Worm (Caenorhabditis elegans) whole organism, early embryonic: ENCODE results near the gene srg-22.
A peak's percentile ranks its signal among the peaks of the same experiment; 100 is the strongest.

Experiments
- B0310.2 ChIP-seq: sonication (generic microtip); optimal IDR thresholded peaks from 2 replicates; lab custom pipeline; 2016; ENCODE audit warnings: mild to moderate bottlenecking, missing genetic modification characterization, missing compliant biosample characterization
- F13C5.2 ChIP-seq: sonication (generic microtip); optimal IDR thresholded peaks from 2 replicates; lab custom pipeline; 2017; ENCODE audit warnings: mild to moderate bottlenecking, missing genetic modification characterization, inconsistent platforms, missing compliant biosample characterization
- aly-1 ChIP-seq: sonication (generic microtip); optimal IDR thresholded peaks from 2 replicates; lab custom pipeline; 2016; ENCODE audit warnings: missing genetic modification characterization, missing compliant biosample characterization
- ama-1 ChIP-seq: fragments of 150-350 bp; optimal IDR thresholded peaks from 2 replicates; lab custom pipeline; 2014
- ceh-13 ChIP-seq: fragments of 200-800 bp; sonication (Bioruptor generic); optimal IDR thresholded peaks from 2 replicates; lab custom pipeline; 2018; ENCODE audit warnings: mild to moderate bottlenecking, missing genetic modification characterization, missing compliant biosample characterization
- ceh-36 ChIP-seq: sonication (generic microtip); optimal IDR thresholded peaks from 2 replicates; lab custom pipeline; 2016; ENCODE audit warnings: missing genetic modification characterization, inconsistent platforms, missing compliant biosample characterization
- ets-7 ChIP-seq: sonication (generic microtip); optimal IDR thresholded peaks from 2 replicates; lab custom pipeline; 2016; ENCODE audit warnings: missing genotype, missing genetic modification characterization, missing compliant biosample characterization
- flt-1 ChIP-seq: fragments of 200-800 bp; sonication (Bioruptor generic); IDR thresholded peaks from 2 replicates; pipeline ENCODE4 v1.3.6; 2022; ENCODE audit warnings: missing genetic modification characterization, missing compliant biosample characterization
- hmbx-1 ChIP-seq: sonication (generic microtip); optimal IDR thresholded peaks from 2 replicates; lab custom pipeline; 2016; ENCODE audit warnings: mild to moderate bottlenecking, missing genetic modification characterization, missing compliant biosample characterization
- hmg-4 ChIP-seq: fragments of 200-800 bp; sonication (Bioruptor generic); optimal IDR thresholded peaks from 2 replicates; lab custom pipeline; 2018; ENCODE audit warnings: mild to moderate bottlenecking, missing genetic modification characterization, missing compliant biosample characterization
- hnd-1 ChIP-seq: sonication (generic microtip); optimal IDR thresholded peaks from 2 replicates; lab custom pipeline; 2016; ENCODE audit warnings: missing genetic modification characterization, missing compliant biosample characterization
- pes-1 ChIP-seq: fragments of 200-800 bp; sonication (Bioruptor generic); IDR thresholded peaks from 2 replicates; pipeline ENCODE4 v1.3.6; 2022; ENCODE audit warnings: missing genetic modification reagents, missing genetic modification characterization, missing compliant biosample characterization
- scrt-1 ChIP-seq: fragments of 200-800 bp; sonication (Bioruptor generic); IDR thresholded peaks from 2 replicates; pipeline ENCODE4 v1.3.6; 2022; ENCODE audit warnings: missing genetic modification characterization, missing compliant biosample characterization
- sea-1 ChIP-seq: fragments of 200-800 bp; sonication (Bioruptor generic); conservative IDR thresholded peaks from 2 replicates; pipeline ENCODE4 v1.3.6; 2022; ENCODE audit warnings: missing genetic modification characterization, missing compliant biosample characterization
- tbx-11 ChIP-seq: fragments of 200-800 bp; sonication (Bioruptor generic); IDR thresholded peaks from 2 replicates; pipeline ENCODE4 v1.3.6; 2022; ENCODE audit warnings: missing genetic modification characterization, missing compliant biosample characterization
- tbx-37 ChIP-seq: fragments of 200-800 bp; sonication (Bioruptor generic); conservative IDR thresholded peaks from 2 replicates; pipeline ENCODE4 v1.3.6; 2022; ENCODE audit warnings: missing genetic modification reagents, missing genetic modification characterization, missing compliant biosample characterization
- tra-4 ChIP-seq: sonication (generic microtip); optimal IDR thresholded peaks from 2 replicates; lab custom pipeline; 2017; ENCODE audit warnings: missing genetic modification characterization, missing compliant biosample characterization

The srg-22 gene

ce11 chrII:3051332-3051731 is 41.9 kb downstream of the srg-22 start:
- TF ChIP-seq aly-1 (tag; lab: Kevin White, UChicago), result no peak
- no peak for TF ChIP-seq scrt-1 (GFP tag; lab: Robert Waterston, UW)
- no peak for TF ChIP-seq flt-1 (GFP tag; lab: Robert Waterston, UW)
- no peak for TF ChIP-seq hmg-4 (GFP tag; lab: Kevin White, UChicago)
- no peak for TF ChIP-seq sea-1 (GFP tag; lab: Robert Waterston, UW)
- TF ChIP-seq ets-7 (tag; lab: Kevin White, UChicago), result no peak
- TF ChIP-seq tbx-37 (GFP tag; lab: Robert Waterston, UW), result no peak
- TF ChIP-seq tra-4 (tag; lab: Kevin White, UChicago), result no peak
- TF ChIP-seq ceh-13 (GFP tag; lab: Kevin White, UChicago), result no peak
- TF ChIP-seq B0310.2 (tag; lab: Kevin White, UChicago), result no peak
- TF ChIP-seq hmbx-1 (tag; lab: Kevin White, UChicago), result no peak
- no peak for TF ChIP-seq ama-1 (lab: Kevin White, UChicago)
- no peak for TF ChIP-seq tbx-11 (GFP tag; lab: Robert Waterston, UW)
- TF ChIP-seq ceh-36 (tag; lab: Kevin White, UChicago), result no peak
- no peak for TF ChIP-seq pes-1 (GFP tag; lab: Robert Waterston, UW)
- no peak for TF ChIP-seq hnd-1 (tag; lab: Kevin White, UChicago)
- TF ChIP-seq F13C5.2 (tag; lab: Kevin White, UChicago), result no peak

DNA sequence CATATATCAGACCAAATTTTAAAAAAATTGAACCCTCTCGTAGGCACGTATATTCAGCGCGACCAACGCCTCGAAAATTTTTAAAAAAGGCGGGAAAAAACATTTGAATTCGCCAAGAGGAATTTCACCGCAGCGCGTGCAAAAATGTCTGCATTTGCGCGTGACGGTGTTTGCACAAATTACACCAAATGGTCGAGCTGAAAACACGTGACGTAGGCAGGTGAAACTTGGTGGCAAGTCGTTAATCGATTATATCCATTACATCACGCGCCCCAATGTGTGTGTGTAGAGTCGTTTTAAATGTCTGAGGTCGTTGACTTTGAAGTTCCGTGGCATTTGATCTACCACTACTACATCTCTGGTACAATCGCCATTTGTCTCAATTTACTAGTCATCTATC is 42.5 kb downstream of the srg-22 start, which contains the start of gene sri-31:
TSS of gene sri-31 (plus strand) at position 301 of the 400 bp plus-strand sequence.
- TF ChIP-seq tra-4 (tag; lab: Kevin White, UChicago), result no peak
- no peak for TF ChIP-seq ceh-13 (GFP tag; lab: Kevin White, UChicago)
- no peak for TF ChIP-seq hmg-4 (GFP tag; lab: Kevin White, UChicago)
- no peak for TF ChIP-seq hmbx-1 (tag; lab: Kevin White, UChicago)
- TF ChIP-seq hnd-1 (tag; lab: Kevin White, UChicago), result no peak
- TF ChIP-seq tbx-11 (GFP tag; lab: Robert Waterston, UW), result no peak
- no peak for TF ChIP-seq scrt-1 (GFP tag; lab: Robert Waterston, UW)
- no peak for TF ChIP-seq aly-1 (tag; lab: Kevin White, UChicago)
- no peak for TF ChIP-seq ama-1 (lab: Kevin White, UChicago)
- TF ChIP-seq F13C5.2 (tag; lab: Kevin White, UChicago), result no peak
- no peak for TF ChIP-seq sea-1 (GFP tag; lab: Robert Waterston, UW)
- no peak for TF ChIP-seq ets-7 (tag; lab: Kevin White, UChicago)
- no peak for TF ChIP-seq ceh-36 (tag; lab: Kevin White, UChicago)
- no peak for TF ChIP-seq tbx-37 (GFP tag; lab: Robert Waterston, UW)
- no peak for TF ChIP-seq flt-1 (GFP tag; lab: Robert Waterston, UW)
- TF ChIP-seq B0310.2 (tag; lab: Kevin White, UChicago), result no peak

ce11 chrII:3048989-3049388 is 44.3 kb downstream of the srg-22 start:
- peak; percentile 87 for TF ChIP-seq ceh-36 (tag; lab: Kevin White, UChicago)
- TF ChIP-seq aly-1 (tag; lab: Kevin White, UChicago), result no peak

DNA sequence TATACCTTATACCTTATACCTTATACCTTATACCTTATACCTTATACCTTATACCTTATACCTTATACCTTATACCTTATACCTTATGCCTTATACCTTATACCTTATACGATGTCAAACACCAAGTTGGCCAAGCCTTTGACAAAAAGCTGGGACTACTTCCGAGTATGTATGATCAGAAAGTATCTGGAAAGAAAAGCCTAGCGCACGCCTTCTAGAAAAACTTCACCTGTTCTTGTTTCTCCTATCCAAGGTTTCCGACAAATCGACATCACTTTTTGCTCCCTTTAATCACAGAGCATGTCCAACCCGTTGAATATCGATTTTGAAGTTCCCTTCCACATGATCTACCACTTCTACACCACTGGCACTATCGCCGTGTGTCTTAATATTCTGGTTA is 44.9 kb downstream of the srg-22 start, which contains the start of gene sri-28:
TSS of gene sri-28 (plus strand) at position 301 of the 400 bp plus-strand sequence.
- no peak for TF ChIP-seq hmg-4 (GFP tag; lab: Kevin White, UChicago)
- no peak for TF ChIP-seq pes-1 (GFP tag; lab: Robert Waterston, UW)
- TF ChIP-seq tbx-11 (GFP tag; lab: Robert Waterston, UW), result no peak
- no peak for TF ChIP-seq F13C5.2 (tag; lab: Kevin White, UChicago)
- no peak for TF ChIP-seq tbx-37 (GFP tag; lab: Robert Waterston, UW)
- no peak for TF ChIP-seq hnd-1 (tag; lab: Kevin White, UChicago)
- no peak for TF ChIP-seq ama-1 (lab: Kevin White, UChicago)
- TF ChIP-seq aly-1 (tag; lab: Kevin White, UChicago), result no peak
- TF ChIP-seq tra-4 (tag; lab: Kevin White, UChicago), result no peak
- no peak for TF ChIP-seq B0310.2 (tag; lab: Kevin White, UChicago)
- no peak for TF ChIP-seq ceh-13 (GFP tag; lab: Kevin White, UChicago)
- TF ChIP-seq hmbx-1 (tag; lab: Kevin White, UChicago), result no peak

DNA sequence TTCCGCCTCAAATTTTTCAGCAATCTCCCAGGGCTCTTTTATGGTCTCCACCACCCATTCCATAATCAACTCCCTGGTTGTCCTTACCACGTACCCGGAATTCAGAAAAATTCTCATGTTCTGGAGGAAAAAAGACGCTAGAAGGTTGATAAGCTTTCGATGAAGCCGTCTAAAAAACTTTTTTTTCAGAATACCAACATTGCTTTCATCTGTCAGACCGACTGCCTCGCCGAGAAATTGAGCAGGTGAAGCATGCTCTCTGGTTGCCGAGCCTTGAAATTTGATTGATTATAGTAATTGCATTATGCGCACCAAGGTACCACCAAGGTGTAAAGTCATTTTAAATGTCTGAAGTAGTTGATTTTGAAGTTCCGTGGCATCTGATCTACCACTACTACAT is 47.4 kb downstream of the srg-22 start, which contains the start of gene sri-30:
TSS of gene sri-30 (plus strand) at position 301 of the 400 bp plus-strand sequence.
- no peak for TF ChIP-seq flt-1 (GFP tag; lab: Robert Waterston, UW)
- no peak for TF ChIP-seq ceh-13 (GFP tag; lab: Kevin White, UChicago)
- no peak for TF ChIP-seq tbx-37 (GFP tag; lab: Robert Waterston, UW)
- TF ChIP-seq ets-7 (tag; lab: Kevin White, UChicago), result no peak
- no peak for TF ChIP-seq ama-1 (lab: Kevin White, UChicago)
- TF ChIP-seq sea-1 (GFP tag; lab: Robert Waterston, UW), result no peak
- TF ChIP-seq tbx-11 (GFP tag; lab: Robert Waterston, UW), result no peak
- no peak for TF ChIP-seq hnd-1 (tag; lab: Kevin White, UChicago)
- TF ChIP-seq hmbx-1 (tag; lab: Kevin White, UChicago), result no peak
- TF ChIP-seq scrt-1 (GFP tag; lab: Robert Waterston, UW), result no peak
- no peak for TF ChIP-seq F13C5.2 (tag; lab: Kevin White, UChicago)
- TF ChIP-seq aly-1 (tag; lab: Kevin White, UChicago), result no peak
- TF ChIP-seq hmg-4 (GFP tag; lab: Kevin White, UChicago), result no peak
- no peak for TF ChIP-seq pes-1 (GFP tag; lab: Robert Waterston, UW)
- no peak for TF ChIP-seq ceh-36 (tag; lab: Kevin White, UChicago)
- no peak for TF ChIP-seq tra-4 (tag; lab: Kevin White, UChicago)
- TF ChIP-seq B0310.2 (tag; lab: Kevin White, UChicago), result no peak

DNA sequence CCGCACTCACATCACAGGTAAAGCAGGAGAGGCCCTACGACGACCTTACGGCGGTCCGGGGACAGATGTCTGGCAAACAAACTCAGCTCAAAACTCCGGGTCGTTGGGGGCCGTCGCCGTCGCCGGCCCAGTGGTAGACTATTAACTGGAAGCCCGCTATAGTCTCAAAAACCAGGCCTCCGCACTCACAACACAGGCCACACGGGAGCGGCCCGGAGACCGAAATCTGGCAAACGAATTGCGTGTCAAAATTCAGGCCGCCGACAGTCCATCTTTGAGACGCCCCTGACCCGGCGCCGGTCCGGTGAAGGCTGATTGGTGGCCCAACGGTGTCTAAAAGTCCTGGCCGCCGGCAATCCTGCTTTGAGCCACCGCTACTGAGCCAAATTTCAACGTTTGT is 47.8 kb downstream of the srg-22 start:
- TF ChIP-seq tra-4 (tag; lab: Kevin White, UChicago) (no peak), flt-1 (GFP tag; lab: Robert Waterston, UW) (no peak), aly-1 (tag; lab: Kevin White, UChicago) (no peak), pes-1 (GFP tag; lab: Robert Waterston, UW) (no peak), tbx-11 (GFP tag; lab: Robert Waterston, UW) (no peak), hmbx-1 (tag; lab: Kevin White, UChicago) (no peak)
